Worm (Caenorhabditis elegans) whole organism, young adult: ENCODE data around the gene algn-11.

Experiments
- D2030.7 ChIP-seq: fragments of 200-800 bp; sonication (Bioruptor generic); IDR thresholded peaks from 2 replicates; pipeline ENCODE4 v1.3.6; 2022; ENCODE audit warnings: missing genetic modification reagents, missing genetic modification characterization, missing compliant biosample characterization
- F22D6.2 ChIP-seq: sonication (generic microtip); optimal IDR thresholded peaks from 2 replicates; lab custom pipeline; 2016; ENCODE audit warnings: mild to moderate bottlenecking, missing genetic modification characterization, missing compliant biosample characterization
- F37B4.10 ChIP-seq: fragments of 200-800 bp; sonication (Bioruptor generic); IDR thresholded peaks from 2 replicates; pipeline ENCODE4 v1.3.6; 2022; ENCODE audit warnings: missing genetic modification characterization, missing compliant biosample characterization
- F49E8.2 ChIP-seq: sonication (generic microtip); optimal IDR thresholded peaks from 3 replicates; lab custom pipeline; 2017; ENCODE audit warnings: missing genetic modification characterization, mild to moderate bottlenecking, missing compliant biosample characterization, antibody characterized with exemption, moderate library complexity; ENCODE audit not compliant: insufficient read depth
- F52B5.7 ChIP-seq: sonication (generic microtip); optimal IDR thresholded peaks from 2 replicates; lab custom pipeline; 2016; ENCODE audit warnings: mild to moderate bottlenecking, missing genetic modification characterization, missing compliant biosample characterization
- F55B11.4 ChIP-seq: sonication (generic microtip); optimal IDR thresholded peaks from 2 replicates; lab custom pipeline; 2016; ENCODE audit warnings: missing compliant biosample characterization, missing genetic modification characterization, borderline replicate concordance; ENCODE audit not compliant: insufficient read depth
- Y53G8AR.9 ChIP-seq: fragments of 200-800 bp; sonication (Bioruptor generic); conservative IDR thresholded peaks from 2 replicates; pipeline ENCODE4 v1.3.6; 2022; ENCODE audit warnings: missing genetic modification reagents, missing genetic modification characterization, missing compliant biosample characterization
- akir-1 ChIP-seq: fragments of 200-800 bp; sonication (Bioruptor generic); optimal IDR thresholded peaks from 2 replicates; lab custom pipeline; 2018; ENCODE audit warnings: mild to moderate bottlenecking, missing genetic modification characterization, moderate library complexity, missing compliant biosample characterization
- attf-5 ChIP-seq: fragments of 200-800 bp; sonication (Bioruptor generic); optimal IDR thresholded peaks from 2 replicates; lab custom pipeline; 2018; ENCODE audit warnings: mild to moderate bottlenecking, missing genetic modification characterization, missing compliant biosample characterization
- attf-6 ChIP-seq: fragments of 200-800 bp; sonication (Bioruptor generic); IDR thresholded peaks from 2 replicates; pipeline ENCODE4 v1.3.6; 2022; ENCODE audit warnings: missing genetic modification reagents, missing genetic modification characterization, missing compliant biosample characterization
- ccch-3 ChIP-seq: fragments of 200-800 bp; sonication (Bioruptor generic); optimal IDR thresholded peaks from 2 replicates; lab custom pipeline; 2018; ENCODE audit warnings: mild to moderate bottlenecking, missing genetic modification characterization, missing compliant biosample characterization
- ceh-91 ChIP-seq: fragments of 200-800 bp; sonication (Bioruptor generic); IDR thresholded peaks from 2 replicates; pipeline ENCODE4 v1.3.6; 2022; ENCODE audit warnings: missing genetic modification reagents, missing genetic modification characterization, missing compliant biosample characterization
- die-1 ChIP-seq: sonication (generic microtip); optimal IDR thresholded peaks from 2 replicates; lab custom pipeline; 2016; ENCODE audit warnings: missing genotype, mild to moderate bottlenecking, missing genetic modification characterization, missing compliant biosample characterization
- dpl-1 ChIP-seq: fragments of 150-350 bp; optimal IDR thresholded peaks from 2 replicates; lab custom pipeline; 2014; ENCODE audit warnings: missing biosample characterization, missing genetic modification reagents, missing genetic modification characterization
- efl-1 ChIP-seq: fragments of 150-350 bp; optimal IDR thresholded peaks from 2 replicates; lab custom pipeline; 2014; ENCODE audit warnings: missing biosample characterization, missing genetic modification reagents, missing genetic modification characterization
- him-1 ChIP-seq: sonication (generic microtip); optimal IDR thresholded peaks from 2 replicates; lab custom pipeline; 2016; ENCODE audit warnings: missing genotype, missing genetic modification reagents, missing genetic modification characterization, missing compliant biosample characterization
- hmg-1.2 ChIP-seq: fragments of 200-800 bp; sonication (Bioruptor generic); IDR thresholded peaks from 2 replicates; pipeline ENCODE4 v1.3.6; 2022; ENCODE audit warnings: missing genetic modification reagents, missing genetic modification characterization, missing compliant biosample characterization
- hmg-20 ChIP-seq: fragments of 200-800 bp; sonication (Bioruptor generic); IDR thresholded peaks from 2 replicates; pipeline ENCODE4 v1.3.6; 2022; ENCODE audit warnings: missing genetic modification reagents, missing genetic modification characterization, missing compliant biosample characterization
- hsf-1 ChIP-seq: fragments of 200-800 bp; sonication (Bioruptor generic); IDR thresholded peaks from 2 replicates; pipeline ENCODE4 v1.3.6; 2022; ENCODE audit warnings: missing genetic modification reagents, missing genetic modification characterization, missing compliant biosample characterization
- lin-26 ChIP-seq: fragments of 200-800 bp; sonication (Bioruptor generic); IDR thresholded peaks from 2 replicates; pipeline ENCODE4 v1.3.6; 2022; ENCODE audit warnings: missing genetic modification reagents, missing genetic modification characterization, missing compliant biosample characterization
- lin-54 ChIP-seq: fragments of 200-800 bp; sonication (Bioruptor generic); optimal IDR thresholded peaks from 2 replicates; lab custom pipeline; 2018; ENCODE audit warnings: mild to moderate bottlenecking, missing genetic modification characterization, missing compliant biosample characterization
- lsy-27 ChIP-seq: sonication (generic microtip); optimal IDR thresholded peaks from 2 replicates; lab custom pipeline; 2017; ENCODE audit warnings: missing genetic modification characterization, mild to moderate bottlenecking, missing compliant biosample characterization, antibody characterized with exemption, missing genotype, borderline replicate concordance; ENCODE audit not compliant: insufficient read depth
- madf-3 ChIP-seq: fragments of 200-800 bp; sonication (Bioruptor generic); IDR thresholded peaks from 2 replicates; pipeline ENCODE4 v1.3.6; 2022; ENCODE audit warnings: missing genetic modification reagents, missing genetic modification characterization, missing compliant biosample characterization
- madf-6 ChIP-seq: fragments of 200-800 bp; sonication (Bioruptor generic); IDR thresholded peaks from 2 replicates; pipeline ENCODE4 v1.3.6; 2022; ENCODE audit warnings: missing genetic modification reagents, missing genetic modification characterization, missing compliant biosample characterization
- madf-8 ChIP-seq: fragments of 200-800 bp; sonication (Bioruptor generic); conservative IDR thresholded peaks from 2 replicates; pipeline ENCODE4 v1.3.6; 2022; ENCODE audit warnings: missing genetic modification reagents, missing genetic modification characterization, missing compliant biosample characterization
- mcd-1 ChIP-seq: fragments of 200-800 bp; sonication (Bioruptor generic); IDR thresholded peaks from 2 replicates; pipeline ENCODE4 v1.3.6; 2022; ENCODE audit warnings: missing genetic modification reagents, missing genetic modification characterization, missing compliant biosample characterization
- nfya-1 ChIP-seq: sonication (generic microtip); optimal IDR thresholded peaks from 2 replicates; lab custom pipeline; 2017; ENCODE audit warnings: antibody characterized with exemption, missing compliant biosample characterization, missing genetic modification characterization, borderline replicate concordance; ENCODE audit not compliant: insufficient read depth
- nhr-120 ChIP-seq: fragments of 200-800 bp; sonication (Bioruptor generic); IDR thresholded peaks from 2 replicates; pipeline ENCODE4 v1.3.6; 2022; ENCODE audit warnings: missing genetic modification characterization, missing compliant biosample characterization
- nhr-179 ChIP-seq: sonication (generic microtip); optimal IDR thresholded peaks from 2 replicates; lab custom pipeline; 2016; ENCODE audit warnings: mild to moderate bottlenecking, missing genetic modification characterization, missing compliant biosample characterization
- pbrm-1 ChIP-seq: fragments of 200-800 bp; sonication (Bioruptor generic); IDR thresholded peaks from 2 replicates; pipeline ENCODE4 v1.3.6; 2022; ENCODE audit warnings: missing genetic modification reagents, missing genetic modification characterization, missing compliant biosample characterization
- rec-8 ChIP-seq, 2 experiments: sonication (generic microtip); optimal IDR thresholded peaks; 2 replicates each; lab custom pipeline; 2016; ENCODE audit warnings: mild to moderate bottlenecking in 2 of 2, missing genetic modification characterization in 2 of 2, missing genetic modification reagents in 2 of 2, missing genotype in 2 of 2, missing biosample characterization in 1 of 2, missing compliant biosample characterization in 1 of 2, moderate library complexity in 1 of 2
- snpc-4 ChIP-seq, 5 experiments: fragments of 150-350 bp in 1 of 5; sonication (generic microtip) in 4 of 5; optimal IDR thresholded peaks; 2 replicates each; lab custom pipeline; 2014 to 2018; ENCODE audit warnings: missing genetic modification characterization in 5 of 5, missing biosample characterization in 3 of 5, antibody characterized with exemption in 2 of 5, mild to moderate bottlenecking in 2 of 5, missing compliant biosample characterization in 2 of 5, missing genotype in 2 of 5, moderate library complexity in 2 of 5, missing genetic modification reagents in 1 of 5
- unc-130 ChIP-seq: sonication (generic microtip); optimal IDR thresholded peaks from 2 replicates; lab custom pipeline; 2016; ENCODE audit warnings: missing genetic modification reagents, missing genetic modification characterization, missing compliant biosample characterization
- ztf-26 ChIP-seq: sonication (generic microtip); optimal IDR thresholded peaks from 2 replicates; lab custom pipeline; 2017; ENCODE audit warnings: missing genetic modification characterization, missing compliant biosample characterization

Gene algn-11

DNA sequence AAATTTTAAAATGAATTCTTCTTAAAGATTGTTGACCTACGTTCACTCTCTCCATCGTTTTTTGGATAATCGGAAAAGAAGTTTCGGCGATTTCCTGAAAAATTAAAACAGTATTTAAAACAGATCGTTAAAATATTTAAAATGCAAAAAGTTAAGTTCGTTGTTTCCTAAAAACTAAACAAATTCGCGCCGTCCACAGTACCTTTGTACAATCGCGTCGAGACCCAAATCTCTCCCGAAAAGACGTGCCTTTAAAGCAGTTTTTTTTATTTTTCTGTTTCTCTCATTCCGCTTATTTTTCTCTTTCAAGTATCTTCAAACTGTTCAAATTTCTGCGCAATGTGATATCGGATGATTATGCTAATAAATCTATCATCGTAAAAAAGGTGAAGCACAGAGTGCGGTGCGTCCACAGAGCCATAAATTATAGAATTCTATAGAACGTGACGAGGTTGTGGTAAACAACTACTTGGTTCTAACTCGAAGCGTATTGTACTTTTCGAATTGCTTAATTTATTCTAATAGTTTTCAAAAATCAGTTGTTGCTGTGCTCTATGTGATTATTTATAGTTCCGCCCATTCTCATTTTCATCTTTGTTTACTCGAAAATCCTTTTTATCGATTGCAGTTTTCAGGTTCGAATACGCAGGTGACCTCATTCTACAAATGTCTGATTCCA, 20.4 kb upstream of the algn-11 start, which contains the start of the genes F56C9.6 and F56C9.3 (continued):
- TF ChIP-seq D2030.7 (GFP tag; lab: Robert Waterston, UW), result peak; percentile 79
- 0 out of 2 replicates have a peak, but pooled peaks have one; percentile 23 for TF ChIP-seq madf-3
- peak; percentile 81 for TF ChIP-seq ceh-91 (GFP tag; lab: Robert Waterston, UW)
- peak; percentile 50 for TF ChIP-seq lin-54 (GFP tag; lab: Kevin White, UChicago)
- peak; percentile 79 for TF ChIP-seq F49E8.2
- peak; percentile 66 for TF ChIP-seq madf-8 (GFP tag; lab: Robert Waterston, UW)
- TF ChIP-seq efl-1, result peak; percentile 95
- peak; percentile 12; the same call in 1 of the 2 replicates for TF ChIP-seq hmg-1.2 (GFP tag; lab: Robert Waterston, UW)
- TF ChIP-seq dpl-1 (GFP tag; lab: Kevin White, UChicago), result peak; percentile 70
- no peak for TF ChIP-seq nfya-1

DNA sequence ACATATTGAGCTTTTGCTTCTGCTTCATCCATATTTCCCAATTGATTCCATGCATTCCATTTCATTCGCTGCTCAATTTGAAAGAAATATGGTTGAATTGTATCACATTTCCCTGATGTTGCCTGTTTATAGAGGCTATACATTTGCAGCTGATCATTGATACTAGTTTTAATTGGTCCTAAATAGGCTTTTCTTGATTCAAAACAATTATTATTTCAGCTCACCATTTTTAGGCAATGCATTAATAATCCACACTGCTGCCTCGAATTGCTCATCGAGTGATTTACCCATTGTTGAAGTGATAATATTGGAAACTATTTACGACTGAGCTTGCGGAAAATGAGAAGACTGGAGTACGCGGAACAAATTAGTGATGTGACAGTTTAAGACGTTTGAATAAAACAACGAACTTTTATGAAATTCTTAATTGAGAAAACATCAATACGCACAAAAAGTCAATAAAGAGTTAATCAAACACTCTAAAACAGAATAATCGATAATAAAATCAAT, 18.3 kb upstream of the algn-11 start, which contains the start of gene acbp-4:
Gene acbp-4 (minus strand): TSS at position 510 of the 510 bp plus-strand sequence.
- TF ChIP-seq madf-6 (GFP tag; lab: Robert Waterston, UW) (peak; percentile 40; the same call in 1 of the 2 replicates), F37B4.10 (GFP tag; lab: Robert Waterston, UW) (no peak), F55B11.4 (tag; lab: Kevin White, UChicago) (no peak), lin-26 (GFP tag; lab: Robert Waterston, UW) (0 out of 2 replicates have a peak, but pooled peaks have one; percentile 35), nhr-120 (no peak), hsf-1 (GFP tag; lab: Robert Waterston, UW) (peak; percentile 52; the same call in 1 of the 2 replicates), ztf-26 (tag; lab: Kevin White, UChicago) (no peak), hmg-20 (GFP tag; lab: Robert Waterston, UW) (no peak), ccch-3 (GFP tag; lab: Kevin White, UChicago) (no peak), akir-1 (GFP tag; lab: Kevin White, UChicago) (no peak), pbrm-1 (GFP tag; lab: Robert Waterston, UW) (no peak), unc-130 (GFP tag; lab: Kevin White, UChicago) (no peak), him-1 (peak; percentile 97), mcd-1 (GFP tag; lab: Robert Waterston, UW) (no peak), attf-6 (GFP tag; lab: Robert Waterston, UW) (0 out of 2 replicates have a peak, but pooled peaks have one; percentile 14), Y53G8AR.9 (GFP tag; lab: Robert Waterston, UW) (no peak), lsy-27 (tag; lab: Kevin White, UChicago) (no peak), F52B5.7 (peak; percentile 11)
- TF ChIP-seq, all 124 proteins: peak for 6

DNA sequence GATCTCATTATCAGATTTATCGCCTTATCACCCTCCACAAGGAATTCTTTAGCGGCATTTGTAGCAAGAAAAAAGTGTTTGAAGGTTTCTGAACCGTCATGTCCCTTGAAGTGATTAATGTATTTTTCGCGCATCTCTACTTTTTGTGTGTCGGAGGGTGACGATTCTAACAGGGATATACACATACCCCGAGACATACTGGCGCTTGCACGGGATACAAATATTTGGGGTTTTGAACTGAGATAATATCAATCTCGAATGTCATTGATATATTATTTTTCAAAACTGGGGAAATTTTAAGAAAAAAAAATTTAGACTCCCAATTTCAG, 15.3 kb upstream of the algn-11 start:
- no peak for TF ChIP-seq efl-1
- no peak for TF ChIP-seq snpc-4 (GFP tag; optimal IDR thresholded peaks at IDR 0.05; lab: Kevin White, UChicago)
- no peak for TF ChIP-seq snpc-4 (tag; optimal IDR thresholded peaks at IDR 0.05; lab: Kevin White, UChicago)
- no peak for TF ChIP-seq attf-5
- no peak for TF ChIP-seq die-1 (tag; lab: Kevin White, UChicago)
- no peak for TF ChIP-seq rec-8 (tag; optimal IDR thresholded peaks at IDR 0.05; lab: Kevin White, UChicago)
- TF ChIP-seq nhr-179 (tag; lab: Kevin White, UChicago), result no peak
- no peak for TF ChIP-seq F49E8.2
- no peak for TF ChIP-seq hsf-1 (GFP tag; lab: Robert Waterston, UW)
- TF ChIP-seq F22D6.2, result no peak
- no peak for TF ChIP-seq madf-8 (GFP tag; lab: Robert Waterston, UW)
